Fruit fly (Drosophila melanogaster): Measurements from ENCODE around the gene Pak3.

Gene Pak3

dm6 chr3R:16448378-16449134 is 5.1 kb downstream of the Pak3 start (continued):
- peak; percentile 76 for TF ChIP-seq MTF-1 (GFP tag; optimal IDR thresholded peaks at IDR 0.05; ENCODE audit: borderline replicate concordance)
- no peak for TF ChIP-seq CG6791 (GFP tag; IDR thresholded peaks at IDR 0.05; ENCODE audit: partially characterized antibody)
- peak; percentile 87 for TF ChIP-seq HLH3B (GFP tag; IDR thresholded peaks at IDR 0.05)
- TF ChIP-seq CG5953 (GFP tag; IDR thresholded peaks at IDR 0.05), result peak; percentile 70
- no peak for TF ChIP-seq CG3163 (GFP tag; optimal IDR thresholded peaks at IDR 0.05)
- TF ChIP-seq fd96Cb (tag; optimal IDR thresholded peaks at IDR 0.05), result peak; percentile 77
- no peak for TF ChIP-seq pan (optimal IDR thresholded peaks at IDR 0.05)
- peak in 1 of 2 experiments; percentile 79 for TF ChIP-seq pan (GFP tag; optimal IDR thresholded peaks at IDR 0.05 in 1 of 2, IDR thresholded peaks at IDR 0.05 in 1 of 2)
- no peak for TF ChIP-seq CG8944 (GFP tag; optimal IDR thresholded peaks at IDR 0.05)
- no peak for TF ChIP-seq mld (GFP tag; IDR thresholded peaks at IDR 0.05; ENCODE audit: partially characterized antibody)
- peak; percentile 73 for TF ChIP-seq cas (GFP tag; IDR thresholded peaks at IDR 0.05)
- TF ChIP-seq scrt (GFP tag; optimal IDR thresholded peaks at IDR 0.05), result peak; percentile 44
- TF ChIP-seq Dll (GFP tag; IDR thresholded peaks at IDR 0.05; ENCODE audit: partially characterized antibody), result no peak
- TF ChIP-seq MESR4 (GFP tag; optimal IDR thresholded peaks at IDR 0.05), result no peak
- TF ChIP-seq D (optimal IDR thresholded peaks at IDR 0.05), result no peak
- TF ChIP-seq D (GFP tag; optimal IDR thresholded peaks at IDR 0.05), result no peak
- TF ChIP-seq HHEX (GFP tag; optimal IDR thresholded peaks at IDR 0.05), result peak; percentile 10
- no peak for TF ChIP-seq CG15073 (GFP tag; optimal IDR thresholded peaks at IDR 0.05)
- TF ChIP-seq CG10565 (GFP tag; optimal IDR thresholded peaks at IDR 0.05), result peak; percentile 24
- TF ChIP-seq Dref (GFP tag; IDR thresholded peaks at IDR 0.05), result no peak
- TF ChIP-seq CG16815 (GFP tag; optimal IDR thresholded peaks at IDR 0.05), result peak; percentile 64
- TF ChIP-seq CG10366 (GFP tag; IDR thresholded peaks at IDR 0.05), result peak; percentile 86
- peak; percentile 7 for TF ChIP-seq Fer2 (tag; optimal IDR thresholded peaks at IDR 0.05)
- TF ChIP-seq bab2 (GFP tag; optimal IDR thresholded peaks at IDR 0.05), result peak; percentile 35
- peak; percentile 48 for TF ChIP-seq CG8359 (GFP tag; optimal IDR thresholded peaks at IDR 0.05; ENCODE audit: borderline replicate concordance)
- TF ChIP-seq CG15514 (GFP tag; optimal IDR thresholded peaks at IDR 0.05), result peak; percentile 33
- TF ChIP-seq trh (GFP tag; optimal IDR thresholded peaks at IDR 0.05), result peak; percentile 8
- TF ChIP-seq usp (GFP tag; optimal IDR thresholded peaks at IDR 0.05), result no peak
- peak; percentile 53 for TF ChIP-seq CG11504 (tag; optimal IDR thresholded peaks at IDR 0.05)
- no peak for TF ChIP-seq Hand (GFP tag; optimal IDR thresholded peaks at IDR 0.05)
- no peak for TF ChIP-seq CG7928 (GFP tag; optimal IDR thresholded peaks at IDR 0.05)
- peak; percentile 25 for TF ChIP-seq pum (GFP tag; optimal IDR thresholded peaks at IDR 0.05)
- peak; percentile 30 for TF ChIP-seq maf-S (GFP tag; optimal IDR thresholded peaks at IDR 0.05)
- TF ChIP-seq ftz-f1 (GFP tag; optimal IDR thresholded peaks at IDR 0.05), result no peak
- TF ChIP-seq CG12769 (tag; optimal IDR thresholded peaks at IDR 0.05), result peak; percentile 92
- no peak for TF ChIP-seq CG18476 (GFP tag; optimal IDR thresholded peaks at IDR 0.05)
- TF ChIP-seq zen (tag; optimal IDR thresholded peaks at IDR 0.05), result peak; percentile 50
- no peak for TF ChIP-seq prd (optimal IDR thresholded peaks at IDR 0.05)
- TF ChIP-seq prd (GFP tag; IDR thresholded peaks at IDR 0.05), result peak; percentile 83
- TF ChIP-seq klu (GFP tag; IDR thresholded peaks at IDR 0.05), result no peak
- peak; percentile 42 for TF ChIP-seq pho (GFP tag; optimal IDR thresholded peaks at IDR 0.05)
- TF ChIP-seq BEAF-32 (GFP tag; optimal IDR thresholded peaks at IDR 0.05), result no peak
- TF ChIP-seq vfl (GFP tag; optimal IDR thresholded peaks at IDR 0.05), result no peak
